Fruit fly (Drosophila melanogaster) S2 (cell line): ENCODE results near the gene comt.

Source experiments
- CG8478 ChIP-seq: fragments of >200 bp; optimal IDR thresholded peaks from 2 replicates; lab custom pipeline; 2018
- CTCF ChIP-seq, 2 experiments: fragments of >200 bp; optimal IDR thresholded peaks; 2 replicates each; lab custom pipeline; 2018

DNA sequence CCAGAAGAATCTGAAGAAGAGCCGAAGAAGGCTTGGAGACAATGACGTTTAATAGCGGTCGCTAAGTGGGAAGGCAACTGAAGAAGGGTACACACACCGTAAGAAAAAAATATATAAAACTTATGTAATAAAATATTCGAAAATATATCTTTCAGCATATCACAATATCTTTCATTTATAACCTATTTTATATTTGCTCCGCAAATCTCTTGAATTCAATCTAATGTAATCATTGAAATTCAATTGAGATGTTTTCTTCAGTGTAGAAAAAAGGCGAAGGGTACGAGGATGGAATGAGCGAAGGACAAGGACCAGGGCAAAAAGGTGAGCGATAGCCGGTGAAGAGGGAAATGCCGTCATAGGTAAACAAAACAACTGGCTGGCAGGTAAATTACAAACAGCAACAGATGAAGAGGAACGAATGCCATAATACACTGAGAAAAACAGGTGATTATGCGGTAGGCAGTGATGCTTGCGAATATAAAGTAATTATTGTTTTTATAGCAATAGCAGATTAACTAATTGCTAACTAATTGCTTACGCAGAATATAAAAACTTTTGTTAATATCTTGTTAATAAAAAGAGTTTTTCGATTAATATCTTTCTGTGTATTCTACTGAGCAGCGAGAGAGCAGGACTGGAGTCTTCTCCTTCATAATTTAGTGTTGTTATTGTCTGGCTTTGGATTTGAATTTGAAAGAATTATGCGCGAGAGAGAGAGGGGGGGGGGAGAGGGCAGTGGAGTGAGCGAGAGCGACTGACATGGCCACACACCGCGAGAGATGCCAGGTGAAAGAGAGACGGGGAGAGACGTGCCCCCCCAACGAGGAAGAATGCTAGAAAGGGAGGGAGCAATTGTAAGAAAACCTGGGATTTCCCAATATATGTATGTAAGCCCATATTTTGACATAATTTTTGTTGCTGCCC, 24.7 kb upstream of the comt start:
- TF ChIP-seq CTCF (optimal IDR thresholded peaks at IDR 0.05; lab: Kevin White, UChicago): no peak
- no peak for TF ChIP-seq CG8478 (lab: Kevin White, UChicago)
